Worm (Caenorhabditis elegans) whole organism, L3 larva: Measurements from ENCODE around the gene F47D12.3.

Experiments
- jun-1 ChIP-seq: fragments of 150-350 bp; optimal IDR thresholded peaks from 2 replicates; lab custom pipeline; 2014; ENCODE audit warnings: missing biosample characterization, missing genetic modification reagents, missing genetic modification characterization
- nhr-28 ChIP-seq: fragments of 150-350 bp; optimal IDR thresholded peaks from 2 replicates; lab custom pipeline; 2014; ENCODE audit warnings: missing biosample characterization, missing genetic modification characterization
- pqm-1 ChIP-seq: fragments of 150-350 bp; optimal IDR thresholded peaks from 2 replicates; lab custom pipeline; 2017; ENCODE audit warnings: missing biosample characterization, missing genetic modification characterization, inconsistent platforms
- snpc-4 ChIP-seq: fragments of 150-350 bp; optimal IDR thresholded peaks from 2 replicates; lab custom pipeline; 2014; ENCODE audit warnings: missing biosample characterization, missing genetic modification characterization
- unc-62 ChIP-seq: fragments of 150-350 bp; sonication (generic microtip); optimal IDR thresholded peaks from 4 replicates; lab custom pipeline; 2014; ENCODE audit warnings: missing biosample characterization, missing genetic modification reagents, missing genetic modification characterization

DNA sequence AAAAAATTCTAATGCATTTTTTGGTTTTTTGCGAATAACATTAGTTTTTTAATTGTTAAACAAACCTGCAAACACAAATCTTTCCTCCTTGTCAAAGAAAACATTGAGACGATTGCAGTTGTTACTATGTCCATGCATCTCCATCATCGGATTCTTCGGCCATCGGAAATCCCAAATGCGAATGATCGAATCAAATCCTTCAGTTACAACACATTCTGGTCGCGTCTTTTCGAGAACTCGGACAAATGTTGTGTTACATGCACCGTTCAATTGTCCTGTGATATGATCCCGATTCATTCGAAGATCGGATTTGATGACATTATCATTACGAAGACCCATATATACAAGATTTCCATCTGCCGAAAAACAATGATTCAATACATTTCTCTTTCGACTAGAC is 2.0 kb downstream of the F47D12.3 start:
- TF ChIP-seq unc-62 (GFP tag; lab: Kevin White, UChicago) (no peak), jun-1 (tag; lab: Kevin White, UChicago) (no peak), nhr-28 (tag; lab: Kevin White, UChicago) (no peak), snpc-4 (tag; lab: Kevin White, UChicago) (no peak), pqm-1 (tag; lab: Kevin White, UChicago) (no peak)
